Worm (Caenorhabditis elegans) whole organism, midembryonic: ENCODE data around the gene C04G6.4.
A peak's percentile ranks its signal among the peaks of the same experiment; 100 is the strongest.

Source experiments
- T22C8.4 ChIP-seq: fragments of 200-800 bp; sonication (Bioruptor generic); IDR thresholded peaks from 2 replicates; pipeline ENCODE4 v1.3.6; 2022; ENCODE audit warnings: missing genetic modification characterization, missing compliant biosample characterization
- cog-1 ChIP-seq: sonication (generic microtip); optimal IDR thresholded peaks from 2 replicates; lab custom pipeline; 2016; ENCODE audit warnings: missing genetic modification characterization, missing compliant biosample characterization
- flt-1 ChIP-seq: fragments of 200-800 bp; sonication (Bioruptor generic); IDR thresholded peaks from 2 replicates; pipeline ENCODE4 v1.3.6; 2022; ENCODE audit warnings: missing genetic modification characterization, missing compliant biosample characterization
- klf-2 ChIP-seq: fragments of 200-800 bp; sonication (Bioruptor generic); conservative IDR thresholded peaks from 2 replicates; pipeline ENCODE4 v1.3.6; 2022; ENCODE audit warnings: missing genetic modification reagents, missing genetic modification characterization, missing compliant biosample characterization
- med-1 ChIP-seq: sonication (generic microtip); optimal IDR thresholded peaks from 2 replicates; lab custom pipeline; 2017; ENCODE audit warnings: missing genetic modification characterization, mild to moderate bottlenecking, missing compliant biosample characterization, antibody characterized with exemption, missing genetic modification reagents; ENCODE audit not compliant: insufficient read depth
- ref-1 ChIP-seq: fragments of 200-800 bp; sonication (Bioruptor generic); conservative IDR thresholded peaks from 2 replicates; pipeline ENCODE4 v1.3.6; 2022; ENCODE audit warnings: missing genetic modification reagents, missing genetic modification characterization, missing compliant biosample characterization
- tab-1 ChIP-seq: fragments of 200-800 bp; sonication (Bioruptor generic); IDR thresholded peaks from 2 replicates; pipeline ENCODE4 v1.3.6; 2022; ENCODE audit warnings: missing genetic modification characterization, missing compliant biosample characterization
- ztf-23 ChIP-seq: fragments of 200-800 bp; sonication (Bioruptor generic); IDR thresholded peaks from 2 replicates; pipeline ENCODE4 v1.3.6; 2022; ENCODE audit warnings: missing genetic modification reagents, missing genetic modification characterization, missing compliant biosample characterization
- ztf-29 ChIP-seq: fragments of 200-800 bp; sonication (Bioruptor generic); IDR thresholded peaks from 2 replicates; pipeline ENCODE4 v1.3.6; 2022; ENCODE audit warnings: missing genetic modification reagents, missing genetic modification characterization, missing compliant biosample characterization

C04G6.4 gene

ce11 chrII:5103784-5104457 is 20.7 kb upstream of the C04G6.4 start, which contains the start of the genes C04G6.11 and mpk-2:
Gene C04G6.11, minus strand, starts transcription at chrII:5103834.
Gene mpk-2, plus strand, starts transcription at chrII:5104118.
- TF ChIP-seq flt-1 (GFP tag; lab: Robert Waterston, UW) (no peak), med-1 (GFP tag; lab: Kevin White, UChicago) (no peak), ztf-23 (GFP tag; lab: Robert Waterston, UW) (no peak)

- TF ChIP-seq flt-1 (GFP tag; lab: Robert Waterston, UW) = no peak
- no peak for TF ChIP-seq cog-1 (tag; lab: Kevin White, UChicago)
Observed at ce11 chrII:5103189-5103588, 19.9 kb upstream of the C04G6.4 start.

DNA sequence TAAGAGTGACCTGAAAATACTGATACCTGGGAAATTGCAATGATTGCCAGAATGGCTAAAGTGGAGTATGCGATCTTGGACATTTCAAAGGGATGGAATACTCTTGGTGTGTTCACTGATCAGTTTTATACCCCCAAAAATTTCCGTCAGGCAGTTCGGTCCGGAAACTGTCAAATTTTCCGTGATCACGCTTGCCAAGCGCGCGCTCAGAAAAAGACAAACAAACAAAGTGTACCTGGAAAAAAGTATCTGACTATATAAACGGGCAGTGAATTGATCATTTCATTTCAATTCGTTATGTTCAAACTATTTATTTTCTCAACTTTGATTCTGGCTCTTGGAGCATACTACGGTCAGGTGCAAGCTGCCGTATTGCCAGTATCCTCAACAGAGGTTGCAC is 18.5 kb upstream of the C04G6.4 start, which contains the start of the genes idpb-3 and idpb-1:
TSS of gene idpb-3 (minus strand) at position 101 of the 400 bp plus-strand sequence.
TSS of gene idpb-1 (plus strand) at position 284 of the 400 bp plus-strand sequence.
- TF ChIP-seq T22C8.4 (GFP tag; lab: Robert Waterston, UW) (no peak), klf-2 (GFP tag; lab: Robert Waterston, UW) (no peak), ztf-23 (GFP tag; lab: Robert Waterston, UW) (no peak), med-1 (GFP tag; lab: Kevin White, UChicago) (no peak), cog-1 (tag; lab: Kevin White, UChicago) (no peak), flt-1 (GFP tag; lab: Robert Waterston, UW) (no peak)

DNA sequence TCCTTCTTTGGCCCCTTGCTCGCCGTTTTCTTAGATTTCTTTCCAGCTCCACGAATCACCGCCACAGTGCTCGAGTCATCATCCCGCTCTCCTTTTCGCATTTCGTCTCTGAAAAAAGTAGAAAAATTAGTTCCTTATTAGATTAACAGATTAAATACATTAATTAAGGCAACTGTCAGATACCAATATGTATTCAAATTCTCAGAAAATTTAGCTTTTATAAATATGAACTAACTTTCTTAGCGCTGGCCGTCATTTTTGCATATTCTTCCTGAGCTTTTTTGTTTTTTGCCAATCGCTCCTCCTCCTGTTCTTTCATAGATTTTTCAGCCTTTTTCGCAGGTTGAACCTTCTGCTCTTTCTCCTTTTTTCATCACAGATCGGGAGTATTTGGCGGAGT is 16.4 kb upstream of the C04G6.4 start, which contains the start of gene C04G6.6:
TSS of gene C04G6.6 (minus strand) at position 101 of the 400 bp plus-strand sequence.
- no peak for TF ChIP-seq T22C8.4 (GFP tag; lab: Robert Waterston, UW)
- no peak for TF ChIP-seq klf-2 (GFP tag; lab: Robert Waterston, UW)
- no peak for TF ChIP-seq ztf-29 (GFP tag; lab: Robert Waterston, UW)
- TF ChIP-seq ztf-23 (GFP tag; lab: Robert Waterston, UW) = no peak
- TF ChIP-seq tab-1 (GFP tag; lab: Robert Waterston, UW) = no peak
- TF ChIP-seq med-1 (GFP tag; lab: Kevin White, UChicago) = no peak
- TF ChIP-seq cog-1 (tag; lab: Kevin White, UChicago) = no peak
- TF ChIP-seq flt-1 (GFP tag; lab: Robert Waterston, UW) = no peak

- TF ChIP-seq ztf-23 (GFP tag; lab: Robert Waterston, UW) (no peak), T22C8.4 (GFP tag; lab: Robert Waterston, UW) (no peak), tab-1 (GFP tag; lab: Robert Waterston, UW) (no peak), ref-1 (GFP tag; lab: Robert Waterston, UW) (no peak), ztf-29 (GFP tag; lab: Robert Waterston, UW) (no peak), cog-1 (tag; lab: Kevin White, UChicago) (no peak), flt-1 (GFP tag; lab: Robert Waterston, UW) (no peak), med-1 (GFP tag; lab: Kevin White, UChicago) (no peak), klf-2 (GFP tag; lab: Robert Waterston, UW) (no peak)
Observed at ce11 chrII:5099034-5099433, 15.8 kb upstream of the C04G6.4 start.

ce11 chrII:5097463-5097862 is 14.2 kb upstream of the C04G6.4 start:
- TF ChIP-seq ztf-29 (GFP tag; lab: Robert Waterston, UW) (peak; percentile 57; the same call in 1 of the 2 replicates), tab-1 (GFP tag; lab: Robert Waterston, UW) (peak; percentile 85), ztf-23 (GFP tag; lab: Robert Waterston, UW) (peak; percentile 98), flt-1 (GFP tag; lab: Robert Waterston, UW) (peak; percentile 88), klf-2 (GFP tag; lab: Robert Waterston, UW) (peak; percentile 98), ref-1 (GFP tag; lab: Robert Waterston, UW) (peak; percentile 99)

- TF ChIP-seq tab-1 (GFP tag; lab: Robert Waterston, UW) = no peak
- TF ChIP-seq T22C8.4 (GFP tag; lab: Robert Waterston, UW) = no peak
- no peak for TF ChIP-seq flt-1 (GFP tag; lab: Robert Waterston, UW)
- no peak for TF ChIP-seq ref-1 (GFP tag; lab: Robert Waterston, UW)
- no peak for TF ChIP-seq klf-2 (GFP tag; lab: Robert Waterston, UW)
- no peak for TF ChIP-seq cog-1 (tag; lab: Kevin White, UChicago)
- no peak for TF ChIP-seq ztf-29 (GFP tag; lab: Robert Waterston, UW)
- TF ChIP-seq ztf-23 (GFP tag; lab: Robert Waterston, UW) = no peak
- no peak for TF ChIP-seq med-1 (GFP tag; lab: Kevin White, UChicago)
Observed at ce11 chrII:5093945-5094344, 10.7 kb upstream of the C04G6.4 start, which contains the start of gene C04G6.13. Gene C04G6.13, plus strand, starts transcription at chrII:5094245.

ce11 chrII:5092362-5093281 is 9.4 kb upstream of the C04G6.4 start, which contains the start of gene C04G6.2:
Gene C04G6.2, plus strand, starts transcription at chrII:5093231.
- TF ChIP-seq klf-2 (GFP tag; lab: Robert Waterston, UW) (no peak), cog-1 (tag; lab: Kevin White, UChicago) (peak; percentile 82)
